Worm (Caenorhabditis elegans): ENCODE data around the gene ntc-1.
A peak's percentile ranks its signal among the peaks of the same experiment; 100 is the strongest.

ntc-1 gene

ce11 chrX:4842305-4842704 is 23.6 kb upstream of the ntc-1 start:
- TF ChIP-seq snpc-4 (tag; optimal IDR thresholded peaks at IDR 0.05) = no peak
- no peak for TF ChIP-seq nhr-20 (tag; optimal IDR thresholded peaks at IDR 0.05)
- TF ChIP-seq pax-3 (tag; optimal IDR thresholded peaks at IDR 0.05) = no peak
- TF ChIP-seq ama-1 (optimal IDR thresholded peaks at IDR 0.05) = no peak
- no peak for TF ChIP-seq rnt-1 (tag; optimal IDR thresholded peaks at IDR 0.05)
- no peak for TF ChIP-seq isw-1 (GFP tag; IDR thresholded peaks at IDR 0.05)
- TF ChIP-seq pqm-1 (tag; optimal IDR thresholded peaks at IDR 0.05) = no peak

ce11 chrX:4844765-4845164 is 21.1 kb upstream of the ntc-1 start:
- TF ChIP-seq sox-4 (tag; optimal IDR thresholded peaks at IDR 0.05) = no peak
- no peak for TF ChIP-seq snu-23 (GFP tag; optimal IDR thresholded peaks at IDR 0.05)

- no peak for TF ChIP-seq mdl-1 (tag; optimal IDR thresholded peaks at IDR 0.05)
- peak; percentile 46 for TF ChIP-seq lir-3 (tag; optimal IDR thresholded peaks at IDR 0.05; ENCODE audit: poor library complexity)
- peak; percentile 84 for TF ChIP-seq lin-14 (GFP tag; optimal IDR thresholded peaks at IDR 0.05)
- TF ChIP-seq pax-3 (tag; optimal IDR thresholded peaks at IDR 0.05) = no peak
- peak in 1 of 2 experiments; percentile 1 for TF ChIP-seq efl-1 (optimal IDR thresholded peaks at IDR 0.05)
- peak in 1 of 2 experiments; percentile 15 for TF ChIP-seq efl-1 (GFP tag; optimal IDR thresholded peaks at IDR 0.05 in 1 of 2)
- peak; percentile 94 for TF ChIP-seq pag-3 (tag; optimal IDR thresholded peaks at IDR 0.05; ENCODE audit: borderline replicate concordance, insufficient read depth)
- TF ChIP-seq lin-35 (GFP tag; optimal IDR thresholded peaks at IDR 0.05) = peak in 1 of 2 experiments; percentile 52
- no peak for TF ChIP-seq alr-1 (tag; optimal IDR thresholded peaks at IDR 0.05; ENCODE audit: borderline replicate concordance)
- peak; percentile 33 for TF ChIP-seq ceh-90 (tag; optimal IDR thresholded peaks at IDR 0.05)
- no peak for TF ChIP-seq blmp-1 (tag; optimal IDR thresholded peaks at IDR 0.05)
- no peak for TF ChIP-seq ztf-11 (tag; optimal IDR thresholded peaks at IDR 0.05)
- TF ChIP-seq ceh-82 (tag; optimal IDR thresholded peaks at IDR 0.05) = peak in 2 of 3 experiments; percentile 24 to 26
- TF ChIP-seq unc-30 (tag; optimal IDR thresholded peaks at IDR 0.05) = no peak
- peak; percentile 60 for TF ChIP-seq snu-23 (GFP tag; optimal IDR thresholded peaks at IDR 0.05)
- TF ChIP-seq nhr-12 (tag; optimal IDR thresholded peaks at IDR 0.05) = no peak
- TF ChIP-seq xbp-1 (tag; optimal IDR thresholded peaks at IDR 0.05) = peak; percentile 31
- TF ChIP-seq nhr-20 (tag; optimal IDR thresholded peaks at IDR 0.05) = peak; percentile 54
- TF ChIP-seq hlh-17 (GFP tag; optimal IDR thresholded peaks at IDR 0.05; ENCODE audit: borderline replicate concordance) = no peak
- TF ChIP-seq snpc-4 (tag; optimal IDR thresholded peaks at IDR 0.05) = no peak
- no peak for TF ChIP-seq mef-2 (tag; optimal IDR thresholded peaks at IDR 0.05)
- TF ChIP-seq nhr-28 (tag; optimal IDR thresholded peaks at IDR 0.05) = no peak
- no peak for TF ChIP-seq ztf-4 (tag; optimal IDR thresholded peaks at IDR 0.05)
- no peak for TF ChIP-seq C16A3.4 (tag; optimal IDR thresholded peaks at IDR 0.05)
- TF ChIP-seq nhr-85 (tag) = peak; percentile 27
- peak; percentile 55 for TF ChIP-seq elt-2 (tag; optimal IDR thresholded peaks at IDR 0.05)
- TF ChIP-seq rnt-1 (tag; optimal IDR thresholded peaks at IDR 0.05) = peak; percentile 79
Observed at ce11 chrX:4853060-4853459, 12.8 kb upstream of the ntc-1 start, which contains the start of gene F39C12.1. TSS of gene F39C12.1 (minus strand) at chrX:4853195.

ce11 chrX:4859582-4860095 is 6.3 kb upstream of the ntc-1 start, which contains the start of gene add-1:
TSS of gene add-1 (minus strand) at chrX:4860045.
- peak; percentile 73 for TF ChIP-seq dsc-1 (tag; optimal IDR thresholded peaks at IDR 0.05)
- TF ChIP-seq lin-14 (GFP tag; optimal IDR thresholded peaks at IDR 0.05) = peak; percentile 70
- peak; percentile 24 for TF ChIP-seq fos-1 (tag; optimal IDR thresholded peaks at IDR 0.05)
- peak; percentile 62 for TF ChIP-seq unc-86 (tag; optimal IDR thresholded peaks at IDR 0.05)
- peak; percentile 41 for TF ChIP-seq nhr-71 (tag; optimal IDR thresholded peaks at IDR 0.05)
- no peak for TF ChIP-seq nhr-76 (tag; optimal IDR thresholded peaks at IDR 0.05)
- TF ChIP-seq egl-27 (tag; optimal IDR thresholded peaks at IDR 0.05) = no peak
- peak; percentile 48 for TF ChIP-seq nhr-47 (tag; optimal IDR thresholded peaks at IDR 0.05)
- peak; percentile 5 for TF ChIP-seq fkh-8 (tag; optimal IDR thresholded peaks at IDR 0.05)
- TF ChIP-seq ceh-82 (tag; optimal IDR thresholded peaks at IDR 0.05) = peak in 1 of 3 experiments; percentile 6
- peak; percentile 33 for TF ChIP-seq ceh-8 (GFP tag; optimal IDR thresholded peaks at IDR 0.05)
